Fruit fly (Drosophila melanogaster): ENCODE results near the gene CG31465.

CG31465 gene

DNA sequence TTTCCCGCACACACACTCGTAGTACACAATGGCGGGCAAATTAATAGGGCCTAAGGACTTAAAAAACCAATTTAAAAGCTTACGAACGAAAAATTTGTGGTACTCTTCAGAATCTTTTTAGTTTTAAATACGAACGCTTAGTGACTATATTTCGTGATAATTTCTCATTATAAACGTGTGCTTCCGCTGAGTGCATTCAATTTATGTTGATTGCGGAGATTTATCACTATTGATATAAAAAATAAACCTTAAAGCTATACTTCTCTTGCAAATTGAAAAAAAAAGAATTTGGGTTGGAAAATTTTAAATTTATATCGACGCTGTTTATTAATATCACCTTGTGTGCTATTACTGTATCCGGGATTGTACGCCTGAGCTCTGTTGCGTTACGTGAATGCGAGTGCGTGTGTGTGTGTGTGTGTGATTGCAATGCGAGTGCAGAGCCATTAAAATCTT is 31.6 kb upstream of the CG31465 start (continued):
- TF ChIP-seq CG14441 (GFP tag; IDR thresholded peaks at IDR 0.05), result peak; percentile 46; the same call in 1 of the 2 replicates
- TF ChIP-seq CG30020 (tag; optimal IDR thresholded peaks at IDR 0.05), result peak; percentile 34
- TF ChIP-seq CG3407 (GFP tag; optimal IDR thresholded peaks at IDR 0.05), result peak; percentile 46
- TF ChIP-seq Tbp (GFP tag; optimal IDR thresholded peaks at IDR 0.05), result no peak
- TF ChIP-seq NC2α (GFP tag; optimal IDR thresholded peaks at IDR 0.05), result peak; percentile 7
- TF ChIP-seq CG11398 (GFP tag; optimal IDR thresholded peaks at IDR 0.05), result peak; percentile 7
- peak; percentile 1 for TF ChIP-seq repo (GFP tag; optimal IDR thresholded peaks at IDR 0.05)
- TF ChIP-seq lbe (GFP tag; optimal IDR thresholded peaks at IDR 0.05), result peak; percentile 89
- no peak for TF ChIP-seq CG2129 (GFP tag; IDR thresholded peaks at IDR 0.05; ENCODE audit: partially characterized antibody)
- no peak for TF ChIP-seq CG1792 (GFP tag; optimal IDR thresholded peaks at IDR 0.05)
- TF ChIP-seq Atf-2 (GFP tag; optimal IDR thresholded peaks at IDR 0.05), result peak; percentile 51
- TF ChIP-seq CG3065 (GFP tag; optimal IDR thresholded peaks at IDR 0.05), result peak; percentile 30
- TF ChIP-seq sug (tag; optimal IDR thresholded peaks at IDR 0.05), result peak; percentile 10
- peak; percentile 87 for TF ChIP-seq Med (GFP tag)
- TF ChIP-seq CG17802 (tag; optimal IDR thresholded peaks at IDR 0.05), result no peak
- TF ChIP-seq sr (GFP tag; IDR thresholded peaks at IDR 0.05), result no peak
- TF ChIP-seq fu2 (GFP tag; optimal IDR thresholded peaks at IDR 0.05), result no peak
- TF ChIP-seq stc (GFP tag; IDR thresholded peaks at IDR 0.05), result no peak
- TF ChIP-seq CG1602 (GFP tag; optimal IDR thresholded peaks at IDR 0.05), result peak; percentile 71
- peak; percentile 56 for TF ChIP-seq PHDP (tag; optimal IDR thresholded peaks at IDR 0.05)
- TF ChIP-seq CG2889 (GFP tag; IDR thresholded peaks at IDR 0.05), result no peak
- peak; percentile 11 for TF ChIP-seq CG1603 (tag; optimal IDR thresholded peaks at IDR 0.05)
- no peak for TF ChIP-seq gfzf (GFP tag; optimal IDR thresholded peaks at IDR 0.05)
- no peak for TF ChIP-seq dimm (GFP tag; IDR thresholded peaks at IDR 0.05)
- peak; percentile 42 for TF ChIP-seq ewg (GFP tag; optimal IDR thresholded peaks at IDR 0.05)
- TF ChIP-seq ATbp (GFP tag; optimal IDR thresholded peaks at IDR 0.05), result peak; percentile 57
- no peak for TF ChIP-seq CG3163 (GFP tag; optimal IDR thresholded peaks at IDR 0.05)
- no peak for TF ChIP-seq Gsc (GFP tag; IDR thresholded peaks at IDR 0.05)
- TF ChIP-seq ci (GFP tag; IDR thresholded peaks at IDR 0.05), result 0 out of 3 replicates have a peak, but pooled peaks have one; percentile 13
- TF ChIP-seq CG15479 (GFP tag; optimal IDR thresholded peaks at IDR 0.05), result peak; percentile 59
- peak; percentile 35 for TF ChIP-seq gcm2 (GFP tag; optimal IDR thresholded peaks at IDR 0.05)
- peak; percentile 71 for TF ChIP-seq bcd (GFP tag; optimal IDR thresholded peaks at IDR 0.05)
- peak; percentile 74 for TF ChIP-seq trem (tag; optimal IDR thresholded peaks at IDR 0.05)
- TF ChIP-seq Fer3 (tag; optimal IDR thresholded peaks at IDR 0.05), result peak; percentile 33
- TF ChIP-seq eyg (GFP tag; optimal IDR thresholded peaks at IDR 0.05), result peak; percentile 27
- peak; percentile 45 for TF ChIP-seq BtbVII (GFP tag; optimal IDR thresholded peaks at IDR 0.05)
- TF ChIP-seq grn (GFP tag; optimal IDR thresholded peaks at IDR 0.05), result no peak
- no peak for TF ChIP-seq CG3838 (GFP tag; optimal IDR thresholded peaks at IDR 0.05)
- TF ChIP-seq CG2202 (tag; optimal IDR thresholded peaks at IDR 0.05), result no peak
- TF ChIP-seq CG13424 (tag; optimal IDR thresholded peaks at IDR 0.05), result peak; percentile 75
- no peak for TF ChIP-seq p53 (GFP tag; optimal IDR thresholded peaks at IDR 0.05)
- peak; percentile 78 for TF ChIP-seq CG17829 (tag; optimal IDR thresholded peaks at IDR 0.05)
- TF ChIP-seq CG18476 (GFP tag; optimal IDR thresholded peaks at IDR 0.05), result peak; percentile 62
- peak; percentile 69 for TF ChIP-seq HHEX (GFP tag; optimal IDR thresholded peaks at IDR 0.05)
- no peak for TF ChIP-seq so (GFP tag; IDR thresholded peaks at IDR 0.05)
- peak in 1 of 2 experiments; percentile 49 for TF ChIP-seq Hr78 (GFP tag; optimal IDR thresholded peaks at IDR 0.05)
- TF ChIP-seq ac (GFP tag; optimal IDR thresholded peaks at IDR 0.05), result peak; percentile 53
- no peak for TF ChIP-seq Trl (optimal IDR thresholded peaks at IDR 0.05)
- peak; percentile 66 for TF ChIP-seq Trl (GFP tag; optimal IDR thresholded peaks at IDR 0.05)
- peak; percentile 81 for TF ChIP-seq CG31441 (GFP tag; IDR thresholded peaks at IDR 0.05)
- peak in 1 of 2 experiments; percentile 78 for TF ChIP-seq Eip74EF (GFP tag; optimal IDR thresholded peaks at IDR 0.05)
